Fruit fly (Drosophila melanogaster) Kc167 (cell line): ENCODE measurements around the gene Tsp74F.

Source experiments
- Myc ChIP-seq: fragments of >200 bp; optimal IDR thresholded peaks from 2 replicates; lab custom pipeline; 2017; ENCODE audit warnings: missing external identifiers
- Sin3A ChIP-seq: fragments of >200 bp; optimal IDR thresholded peaks from 2 replicates; lab custom pipeline; 2018; ENCODE audit warnings: missing external identifiers
- h ChIP-seq: fragments of >200 bp; optimal IDR thresholded peaks from 3 replicates; lab custom pipeline; 2018; ENCODE audit warnings: missing external identifiers
- insv ChIP-seq: fragments of >200 bp; optimal IDR thresholded peaks from 3 replicates; lab custom pipeline; 2018; ENCODE audit warnings: missing external identifiers
- psq ChIP-seq: fragments of >200 bp; optimal IDR thresholded peaks from 2 replicates; lab custom pipeline; 2017; ENCODE audit warnings: missing external identifiers
- ttk ChIP-seq: sonication (Bioruptor generic); optimal IDR thresholded peaks from 2 replicates; lab custom pipeline; 2017; ENCODE audit warnings: missing external identifiers

Tsp74F gene

dm6 chr3L:17931887-17932286, 36.2 kb upstream of the Tsp74F start:
- no peak for TF ChIP-seq ttk (lab: Kevin White, UChicago)
- TF ChIP-seq Myc (lab: Kevin White, UChicago), result no peak
- no peak for TF ChIP-seq insv (lab: Kevin White, UChicago)
- TF ChIP-seq Sin3A, result no peak
- TF ChIP-seq h (lab: Kevin White, UChicago), result no peak
- TF ChIP-seq psq, result no peak

- TF ChIP-seq h (lab: Kevin White, UChicago) (no peak), insv (lab: Kevin White, UChicago) (no peak), Sin3A (no peak), psq (no peak), Myc (lab: Kevin White, UChicago) (no peak)
Observed at dm6 chr3L:17929697-17930581, 34.3 kb upstream of the Tsp74F start.

- TF ChIP-seq insv (lab: Kevin White, UChicago), result no peak
- TF ChIP-seq h (lab: Kevin White, UChicago), result no peak
- no peak for TF ChIP-seq psq
- no peak for TF ChIP-seq Myc (lab: Kevin White, UChicago)
- TF ChIP-seq ttk (lab: Kevin White, UChicago), result no peak
- no peak for TF ChIP-seq Sin3A
Observed at dm6 chr3L:17928106-17928505, 32.4 kb upstream of the Tsp74F start.

DNA sequence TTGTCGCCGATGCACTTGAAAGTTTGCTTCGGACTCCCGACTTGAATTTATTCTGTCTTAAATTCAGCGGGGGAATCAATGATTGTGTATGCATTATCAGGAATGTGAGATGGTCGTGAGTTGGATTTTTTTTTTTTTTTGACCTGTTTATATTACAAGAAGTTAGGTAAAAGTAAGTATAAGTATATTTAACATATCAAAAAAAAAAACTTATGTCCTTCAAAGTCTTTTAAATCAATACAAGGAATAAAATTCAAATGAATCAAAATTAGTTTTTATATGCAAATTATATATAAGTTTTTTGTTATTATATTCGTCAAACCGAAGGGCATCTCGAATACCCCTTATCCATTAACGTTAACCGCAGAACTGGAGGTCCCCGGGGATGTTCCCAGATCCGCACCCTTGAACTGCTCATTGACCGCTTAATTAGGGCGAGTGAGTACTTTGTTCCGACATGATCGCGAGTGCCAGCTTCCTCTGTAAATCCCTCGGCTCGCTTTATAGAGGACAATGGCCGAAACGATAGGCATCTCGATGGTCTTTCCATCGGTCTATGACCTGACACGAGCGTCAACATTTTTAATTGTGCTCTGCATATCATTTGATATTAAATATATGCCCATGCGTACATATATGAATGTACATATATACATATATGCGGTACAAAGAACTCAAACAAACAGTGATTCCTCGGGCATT, 31.1 kb upstream of the Tsp74F start:
- TF ChIP-seq h (lab: Kevin White, UChicago) (no peak), psq (no peak)

DNA sequence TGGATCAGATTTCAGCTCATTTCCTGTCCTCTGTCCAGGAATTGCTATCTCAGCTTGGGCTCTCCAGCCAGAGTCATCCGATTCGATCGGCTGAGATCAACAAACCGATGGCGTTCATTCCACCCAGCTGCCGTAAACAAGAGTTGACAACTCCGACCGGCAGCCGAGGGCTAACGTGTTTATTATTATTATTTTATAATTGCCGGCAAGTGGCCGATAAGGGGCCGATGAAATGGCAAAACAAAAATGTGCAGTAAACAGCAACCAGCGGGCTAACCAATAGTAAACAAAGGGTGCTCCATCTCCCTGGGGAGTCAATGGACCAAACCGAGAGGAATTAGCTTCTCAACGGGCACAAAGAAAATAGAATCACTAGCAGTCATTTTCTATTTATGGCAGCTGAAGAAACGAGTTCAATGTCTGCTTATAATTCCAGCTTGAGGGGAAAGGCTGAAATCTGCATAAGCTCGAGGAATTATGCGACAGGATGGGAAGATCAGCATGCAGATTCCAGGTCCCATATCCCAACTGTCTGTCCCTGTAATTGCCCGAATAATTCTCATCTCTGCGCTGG, 29.6 kb upstream of the Tsp74F start:
- TF ChIP-seq Sin3A (no peak), psq (no peak), h (lab: Kevin White, UChicago) (no peak), Myc (lab: Kevin White, UChicago) (no peak), insv (lab: Kevin White, UChicago) (no peak), ttk (lab: Kevin White, UChicago) (no peak)

DNA sequence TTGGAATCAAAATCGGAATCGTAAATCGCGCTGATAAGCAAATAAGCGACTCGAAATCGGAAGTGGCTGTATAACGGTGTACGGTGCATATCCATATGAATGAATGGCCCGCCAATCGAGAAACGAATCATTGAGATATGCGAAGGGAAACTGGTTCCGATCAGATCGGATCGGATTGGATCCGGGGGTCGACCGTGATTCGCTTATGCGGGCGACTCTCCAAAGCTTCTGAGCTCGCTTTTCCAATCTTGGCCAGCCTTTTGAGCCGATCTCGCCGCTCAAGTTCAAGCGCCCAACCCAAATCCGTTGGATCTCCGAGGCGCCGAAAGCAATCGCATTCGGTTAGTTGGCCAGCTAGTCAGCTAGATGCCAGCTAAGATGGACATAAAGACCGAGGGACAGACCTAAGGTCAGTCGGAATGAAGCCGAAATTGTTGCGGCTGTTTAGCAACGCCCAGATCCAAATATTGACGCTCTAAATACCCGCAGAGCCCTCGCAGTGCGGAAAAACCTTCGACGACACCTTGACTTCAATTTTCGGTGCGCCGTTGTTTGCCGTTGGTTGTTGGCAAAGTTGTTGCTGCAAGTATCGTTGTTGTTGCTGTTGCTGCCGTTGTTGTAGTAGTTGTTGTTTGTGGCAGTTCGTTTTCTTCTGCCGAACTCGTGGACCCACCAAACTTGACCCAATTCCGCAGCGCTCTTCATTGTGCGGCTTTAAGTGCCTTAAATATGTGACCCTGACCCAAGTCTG, 28.5 kb upstream of the Tsp74F start:
- TF ChIP-seq ttk (lab: Kevin White, UChicago) (no peak), psq (no peak)

DNA sequence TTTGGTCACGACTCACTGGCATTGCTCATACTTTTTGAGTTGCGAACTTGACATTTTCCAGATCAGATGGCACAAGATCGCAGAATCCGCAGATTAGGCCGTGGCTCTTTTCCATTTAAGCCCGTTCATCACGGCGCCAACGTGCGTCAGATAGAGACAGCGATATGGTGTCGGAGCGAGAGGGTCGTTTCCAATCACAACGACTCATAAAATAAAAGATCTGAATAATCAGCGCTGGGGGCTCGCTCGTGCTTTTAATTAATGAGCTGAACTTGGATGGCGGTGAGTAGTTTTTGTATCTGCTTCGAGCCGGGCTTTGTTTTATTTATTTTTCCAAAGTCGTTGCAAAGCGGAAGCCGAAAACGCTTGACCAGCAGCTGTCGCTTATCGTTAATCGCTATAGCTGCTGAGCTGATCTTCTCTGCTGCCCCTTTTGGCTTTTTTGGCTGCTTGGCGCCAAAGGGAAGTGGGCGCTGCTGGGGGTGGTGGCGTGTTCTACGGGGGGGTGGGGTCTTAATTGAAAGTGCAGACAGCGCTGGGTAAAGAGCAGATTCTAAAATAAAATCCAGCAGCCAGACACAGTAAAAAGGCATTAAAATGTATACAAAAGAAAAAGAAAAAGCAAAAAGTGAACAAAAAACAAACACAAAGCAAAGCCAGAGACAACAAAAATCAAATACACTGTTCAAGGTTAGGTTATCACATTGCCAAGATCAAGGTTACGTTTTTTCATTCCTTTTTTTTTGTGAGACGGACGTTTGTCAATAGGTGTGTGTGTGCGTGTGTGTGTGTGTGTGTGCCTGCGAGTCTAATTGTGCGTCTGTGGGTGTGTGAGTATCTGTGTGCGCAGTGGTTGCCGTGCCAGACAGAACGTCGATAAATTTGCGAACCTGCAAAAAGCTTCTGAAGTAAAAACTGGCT, 26.8 kb upstream of the Tsp74F start:
- TF ChIP-seq Myc (lab: Kevin White, UChicago) (no peak), ttk (lab: Kevin White, UChicago) (no peak), insv (lab: Kevin White, UChicago) (no peak), Sin3A (no peak), h (lab: Kevin White, UChicago) (no peak), psq (no peak)

dm6 chr3L:17921462-17921861, 25.8 kb upstream of the Tsp74F start:
- TF ChIP-seq ttk (lab: Kevin White, UChicago) (no peak), insv (lab: Kevin White, UChicago) (no peak), h (lab: Kevin White, UChicago) (no peak), Myc (lab: Kevin White, UChicago) (no peak), Sin3A (no peak), psq (no peak)

dm6 chr3L:17917687-17918434, 22.2 kb upstream of the Tsp74F start:
- TF ChIP-seq psq (no peak), ttk (lab: Kevin White, UChicago) (no peak), h (lab: Kevin White, UChicago) (no peak), Myc (lab: Kevin White, UChicago) (no peak), insv (lab: Kevin White, UChicago) (no peak), Sin3A (no peak)

- TF ChIP-seq h (lab: Kevin White, UChicago), result no peak
- TF ChIP-seq Myc (lab: Kevin White, UChicago), result no peak
- TF ChIP-seq ttk (lab: Kevin White, UChicago), result no peak
- TF ChIP-seq psq, result no peak
- no peak for TF ChIP-seq Sin3A
- no peak for TF ChIP-seq insv (lab: Kevin White, UChicago)
Observed at dm6 chr3L:17915792-17916540, 20.3 kb upstream of the Tsp74F start.
